Fruit fly (Drosophila melanogaster) whole organism, embryonic: ENCODE results near the gene RpL23A.

Experiments used
- Ada2b ChIP-seq: fragments of 200-800 bp; sonication (Bioruptor generic); IDR thresholded peaks from 2 replicates; pipeline ENCODE4 v1.3.6; 2022; ENCODE audit warnings: missing biosample characterization, missing genetic modification characterization
- Atf3 ChIP-seq: fragments of 200-800 bp; sonication (Bioruptor generic); optimal IDR thresholded peaks from 3 replicates; lab custom pipeline; 2016; ENCODE audit warnings: missing biosample characterization, missing genetic modification characterization
- CG12104 ChIP-seq: fragments of 200-800 bp; sonication (Bioruptor generic); optimal IDR thresholded peaks from 3 replicates; lab custom pipeline; 2016; ENCODE audit warnings: missing biosample characterization, missing genetic modification characterization
- CG1233 ChIP-seq: fragments of 200-800 bp; sonication (Bioruptor generic); optimal IDR thresholded peaks from 4 replicates; lab custom pipeline; 2018; ENCODE audit warnings: missing biosample characterization, mild to moderate bottlenecking, missing genetic modification characterization
- CG13296 ChIP-seq: fragments of 200-800 bp; sonication (Bioruptor generic); optimal IDR thresholded peaks from 3 replicates; lab custom pipeline; 2018; ENCODE audit warnings: missing biosample characterization, mild to moderate bottlenecking, missing genetic modification characterization
- CG1647 ChIP-seq: fragments of 200-800 bp; sonication (Bioruptor generic); optimal IDR thresholded peaks from 3 replicates; lab custom pipeline; 2016; ENCODE audit warnings: missing biosample characterization, missing genetic modification characterization
- CG18599 ChIP-seq: fragments of 200-800 bp; sonication (Bioruptor generic); optimal IDR thresholded peaks from 3 replicates; lab custom pipeline; 2017; ENCODE audit warnings: missing biosample characterization, missing genetic modification characterization, mild to moderate bottlenecking, moderate library complexity, missing genetic modification reagents
- CG2129 ChIP-seq: fragments of 200-800 bp; sonication (Bioruptor generic); IDR thresholded peaks from 2 replicates; pipeline ENCODE4 v1.3.6; 2022; ENCODE audit warnings: missing biosample characterization, missing genetic modification characterization; ENCODE audit not compliant: partially characterized antibody
- CG2712 ChIP-seq: fragments of 200-800 bp; optimal IDR thresholded peaks from 3 replicates; lab custom pipeline; 2019; ENCODE audit warnings: missing biosample characterization, mild to moderate bottlenecking, missing genetic modification characterization, moderate library complexity
- CG30403 ChIP-seq: fragments of 200-800 bp; sonication (Bioruptor generic); optimal IDR thresholded peaks from 3 replicates; lab custom pipeline; 2016; ENCODE audit warnings: missing biosample characterization, missing genetic modification characterization
- CG31365 ChIP-seq: fragments of 200-800 bp; sonication (Bioruptor generic); optimal IDR thresholded peaks from 2 replicates; lab custom pipeline; 2018; ENCODE audit warnings: missing biosample characterization, mild to moderate bottlenecking, missing genetic modification characterization
- CG3407 ChIP-seq: fragments of 200-800 bp; sonication (Bioruptor generic); optimal IDR thresholded peaks from 2 replicates; lab custom pipeline; 2018; ENCODE audit warnings: missing biosample characterization, mild to moderate bottlenecking, missing genetic modification characterization
- CG3838 ChIP-seq: fragments of 200-800 bp; sonication (Bioruptor generic); optimal IDR thresholded peaks from 3 replicates; lab custom pipeline; 2016; ENCODE audit warnings: missing biosample characterization, missing genetic modification characterization
- CG4707 ChIP-seq: fragments of 200-800 bp; sonication (Bioruptor generic); optimal IDR thresholded peaks from 2 replicates; lab custom pipeline; 2018; ENCODE audit warnings: missing biosample characterization, mild to moderate bottlenecking, missing genetic modification characterization, moderate library complexity
- CG5180 ChIP-seq: fragments of 200-800 bp; sonication (Bioruptor generic); optimal IDR thresholded peaks from 3 replicates; lab custom pipeline; 2017; ENCODE audit warnings: missing biosample characterization, missing genetic modification characterization, mild to moderate bottlenecking, moderate library complexity, missing genetic modification reagents
- CG6654 ChIP-seq: fragments of 200-800 bp; sonication (Bioruptor generic); optimal IDR thresholded peaks from 2 replicates; lab custom pipeline; 2017; ENCODE audit warnings: missing biosample characterization, mild to moderate bottlenecking, missing genetic modification characterization
- CG6854 ChIP-seq: fragments of 200-800 bp; sonication (Bioruptor generic); optimal IDR thresholded peaks from 3 replicates; lab custom pipeline; 2017; ENCODE audit warnings: missing biosample characterization, mild to moderate bottlenecking, missing genetic modification characterization
- CG8290 ChIP-seq, 3 experiments: fragments of 200-800 bp; sonication (Bioruptor generic); optimal IDR thresholded peaks; 2 replicates each; lab custom pipeline; 2016 to 2019; ENCODE audit warnings: missing biosample characterization in 3 of 3, missing genetic modification characterization in 3 of 3, mild to moderate bottlenecking in 2 of 3, moderate library complexity in 1 of 3
- CG8765 ChIP-seq: fragments of 200-800 bp; sonication (Bioruptor generic); IDR thresholded peaks from 2 replicates; pipeline ENCODE4 v1.3.6; 2022; ENCODE audit warnings: missing biosample characterization, missing genetic modification characterization
- CG8924 ChIP-seq: fragments of 200-800 bp; optimal IDR thresholded peaks from 3 replicates; lab custom pipeline; 2019; ENCODE audit warnings: missing biosample characterization, mild to moderate bottlenecking, missing genetic modification characterization, moderate library complexity
- CG9215 ChIP-seq: fragments of 200-800 bp; sonication (Bioruptor generic); IDR thresholded peaks from 2 replicates; pipeline ENCODE4 v1.3.6; 2022; ENCODE audit warnings: missing biosample characterization, missing genetic modification characterization
- CG9437 ChIP-seq: fragments of 200-800 bp; sonication (Bioruptor generic); optimal IDR thresholded peaks from 2 replicates; lab custom pipeline; 2018; ENCODE audit warnings: missing biosample characterization, mild to moderate bottlenecking, missing genetic modification characterization
- CG9727 ChIP-seq: fragments of 200-800 bp; sonication (Bioruptor generic); optimal IDR thresholded peaks from 3 replicates; lab custom pipeline; 2017; ENCODE audit warnings: missing biosample characterization, mild to moderate bottlenecking, missing genetic modification characterization
- CG9932 ChIP-seq: fragments of 200-800 bp; sonication (Bioruptor generic); IDR thresholded peaks from 2 replicates; pipeline ENCODE4 v1.3.6; 2022; ENCODE audit warnings: missing biosample characterization, missing genetic modification characterization
- Chrac-16 ChIP-seq: fragments of 200-800 bp; sonication (Bioruptor generic); optimal IDR thresholded peaks from 3 replicates; lab custom pipeline; 2016; ENCODE audit warnings: missing biosample characterization, missing genetic modification characterization
- D19A ChIP-seq: fragments of 200-800 bp; optimal IDR thresholded peaks from 3 replicates; lab custom pipeline; 2019; ENCODE audit warnings: missing biosample characterization, mild to moderate bottlenecking, missing genetic modification characterization, moderate library complexity
- ERR ChIP-seq: fragments of 200-800 bp; sonication (Bioruptor generic); optimal IDR thresholded peaks from 2 replicates; lab custom pipeline; 2016; ENCODE audit warnings: missing biosample characterization, missing genetic modification characterization
- Fer2 ChIP-seq: fragments of 200-800 bp; sonication (Bioruptor generic); optimal IDR thresholded peaks from 2 replicates; lab custom pipeline; 2018; ENCODE audit warnings: missing biosample characterization, mild to moderate bottlenecking, missing genetic modification characterization, moderate library complexity
- Fer3 ChIP-seq: fragments of 200-800 bp; sonication (Bioruptor generic); optimal IDR thresholded peaks from 2 replicates; lab custom pipeline; 2018; ENCODE audit warnings: missing biosample characterization, mild to moderate bottlenecking, missing genetic modification characterization, moderate library complexity
- HmgZ ChIP-seq: fragments of 200-800 bp; sonication (Bioruptor generic); optimal IDR thresholded peaks from 2 replicates; lab custom pipeline; 2018; ENCODE audit warnings: missing biosample characterization, mild to moderate bottlenecking, missing genetic modification characterization
- Kr ChIP-seq: fragments of 200-800 bp; sonication (Bioruptor generic); optimal IDR thresholded peaks from 2 replicates; lab custom pipeline; 2017; ENCODE audit warnings: missing biosample characterization, mild to moderate bottlenecking, missing genetic modification characterization
- NC2β ChIP-seq: fragments of 200-800 bp; sonication (Bioruptor generic); optimal IDR thresholded peaks from 2 replicates; lab custom pipeline; 2016; ENCODE audit warnings: missing biosample characterization, missing genetic modification characterization
- NFAT ChIP-seq: fragments of 200-800 bp; sonication (Bioruptor generic); IDR thresholded peaks from 2 replicates; pipeline ENCODE4 v1.3.6; 2022; ENCODE audit warnings: missing biosample characterization, missing genetic modification characterization
- Pdp1 ChIP-seq, 2 experiments: fragments of 200-800 bp; sonication (Bioruptor generic); optimal IDR thresholded peaks; 3 replicates each; lab custom pipeline; 2016; ENCODE audit warnings: missing biosample characterization in 2 of 2, missing genetic modification characterization in 2 of 2, mild to moderate bottlenecking in 1 of 2, moderate library complexity in 1 of 2
- Side ChIP-seq: fragments of 200-800 bp; sonication (Bioruptor generic); optimal IDR thresholded peaks from 2 replicates; lab custom pipeline; 2016; ENCODE audit warnings: missing biosample characterization, missing genetic modification characterization
- Sry-β ChIP-seq: fragments of 200-800 bp; sonication (Bioruptor generic); optimal IDR thresholded peaks from 2 replicates; lab custom pipeline; 2018; ENCODE audit warnings: missing biosample characterization, mild to moderate bottlenecking, missing genetic modification characterization, moderate library complexity
- ash1 ChIP-seq: fragments of 200-800 bp; sonication (Bioruptor generic); optimal IDR thresholded peaks from 2 replicates; lab custom pipeline; 2018; ENCODE audit warnings: missing biosample characterization, mild to moderate bottlenecking, missing genetic modification characterization
- ato ChIP-seq: fragments of 200-800 bp; sonication (Bioruptor generic); IDR thresholded peaks from 2 replicates; pipeline ENCODE4 v1.3.6; 2022; ENCODE audit warnings: missing biosample characterization, missing genetic modification characterization; ENCODE audit not compliant: partially characterized antibody
- az2 ChIP-seq: fragments of 200-800 bp; sonication (Bioruptor generic); optimal IDR thresholded peaks from 3 replicates; lab custom pipeline; 2016; ENCODE audit warnings: missing biosample characterization, missing genetic modification characterization
- cg ChIP-seq: fragments of 200-800 bp; sonication (Bioruptor generic); optimal IDR thresholded peaks from 3 replicates; lab custom pipeline; 2019; ENCODE audit warnings: missing biosample characterization, mild to moderate bottlenecking, missing genetic modification characterization, moderate library complexity
- dmrt99B ChIP-seq: fragments of 200-800 bp; sonication (Bioruptor generic); optimal IDR thresholded peaks from 2 replicates; lab custom pipeline; 2018; ENCODE audit warnings: missing biosample characterization, mild to moderate bottlenecking, missing genetic modification characterization, moderate library complexity
- gem ChIP-seq: fragments of 200-800 bp; sonication (Bioruptor generic); optimal IDR thresholded peaks from 2 replicates; lab custom pipeline; 2019; ENCODE audit warnings: missing biosample characterization, mild to moderate bottlenecking, missing genetic modification characterization, moderate library complexity
- hth ChIP-seq: fragments of >200 bp; optimal IDR thresholded peaks from 2 replicates; lab custom pipeline; 2017; ENCODE audit warnings: inconsistent platforms
- inv ChIP-seq: fragments of 200-800 bp; sonication (Bioruptor generic); IDR thresholded peaks from 2 replicates; pipeline ENCODE4 v1.3.6; 2022; ENCODE audit warnings: missing biosample characterization, missing genetic modification characterization; ENCODE audit not compliant: partially characterized antibody
- peb ChIP-seq: fragments of 200-800 bp; sonication (Bioruptor generic); IDR thresholded peaks from 2 replicates; pipeline ENCODE4 v1.3.6; 2022; ENCODE audit warnings: missing biosample characterization, missing genetic modification characterization
- ranshi ChIP-seq: fragments of 200-800 bp; sonication (Bioruptor generic); IDR thresholded peaks from 2 replicates; pipeline ENCODE4 v1.3.6; 2022; ENCODE audit warnings: missing biosample characterization, missing genetic modification characterization
- repo ChIP-seq: fragments of 200-800 bp; sonication (Bioruptor generic); optimal IDR thresholded peaks from 2 replicates; lab custom pipeline; 2016; ENCODE audit warnings: missing biosample characterization, missing genetic modification characterization
- sima ChIP-seq: fragments of 200-800 bp; sonication (Bioruptor generic); optimal IDR thresholded peaks from 2 replicates; lab custom pipeline; 2016; ENCODE audit warnings: missing biosample characterization, missing genetic modification characterization
- stc ChIP-seq: fragments of 200-800 bp; sonication (Bioruptor generic); IDR thresholded peaks from 2 replicates; pipeline ENCODE4 v1.3.6; 2022; ENCODE audit warnings: missing biosample characterization, missing genetic modification characterization
- tup ChIP-seq: fragments of 200-800 bp; sonication (Bioruptor generic); optimal IDR thresholded peaks from 2 replicates; lab custom pipeline; 2016; ENCODE audit warnings: missing biosample characterization, mild to moderate bottlenecking, missing genetic modification characterization, moderate library complexity

RpL23A gene

DNA sequence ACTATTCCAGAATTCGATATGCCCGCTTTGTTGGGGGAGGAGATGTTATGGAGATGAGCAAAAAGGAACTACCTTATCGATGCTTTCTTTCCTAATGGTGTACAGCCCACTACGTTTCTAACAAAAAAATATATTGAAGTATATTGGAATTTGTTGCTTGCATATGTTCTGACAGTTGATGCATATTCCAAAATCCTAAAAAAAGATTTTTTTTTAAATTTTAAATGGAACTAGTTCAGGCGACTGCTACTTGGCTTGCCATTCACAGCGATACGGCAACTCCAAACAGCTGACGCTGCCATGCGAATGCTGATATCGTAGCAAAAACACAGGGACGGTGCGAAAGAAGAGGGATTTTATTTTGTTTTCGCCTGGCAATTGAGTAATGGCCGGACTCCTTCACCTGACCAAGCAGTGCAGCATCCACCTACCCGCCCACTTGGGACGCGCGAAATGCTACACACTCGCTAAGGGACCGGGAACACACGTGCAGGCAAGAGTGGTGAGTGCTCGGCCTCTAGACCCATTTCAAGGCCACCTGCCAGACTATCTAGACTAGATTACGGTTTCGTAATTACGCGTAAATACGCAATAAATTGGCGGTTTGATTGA is 50.2 kb downstream of the RpL23A start, which contains the start of the genes CG13926, ABCB7 and CG33230 (continued):
- TF ChIP-seq CG12104 (GFP tag; lab: Kevin White, UChicago) (no peak), tup (no peak), peb (no peak), CG5180 (GFP tag; lab: Kevin White, UChicago) (no peak), Ada2b (GFP tag; lab: Robert Waterston, UW) (no peak), Kr (GFP tag; lab: Kevin White, UChicago) (no peak), CG9215 (no peak), HmgZ (no peak), Sry-β (GFP tag; lab: Kevin White, UChicago) (peak; percentile 93), CG1647 (no peak), CG8924 (tag; lab: Kevin White, UChicago) (peak; percentile 4), Fer2 (no peak), CG9727 (GFP tag; lab: Kevin White, UChicago) (peak; percentile 29), CG30403 (GFP tag; lab: Kevin White, UChicago) (peak; percentile 57), CG4707 (GFP tag; lab: Kevin White, UChicago) (no peak), CG2712 (tag; lab: Kevin White, UChicago) (no peak), dmrt99B (tag; lab: Kevin White, UChicago) (no peak), CG3407 (GFP tag; lab: Kevin White, UChicago) (no peak), ranshi (GFP tag; lab: Robert Waterston, UW) (no peak), Pdp1 (GFP tag; optimal IDR thresholded peaks at IDR 0.05; lab: Kevin White, UChicago) (peak; percentile 39 to 77), CG8290 (GFP tag; optimal IDR thresholded peaks at IDR 0.05; lab: Kevin White, UChicago) (no peak), CG8290 (tag; optimal IDR thresholded peaks at IDR 0.05; lab: Kevin White, UChicago) (no peak), Atf3 (GFP tag; lab: Kevin White, UChicago) (no peak), ato (GFP tag; lab: Robert Waterston, UW) (no peak), NC2β (GFP tag; lab: Kevin White, UChicago) (no peak), ERR (GFP tag; lab: Kevin White, UChicago) (no peak), CG8765 (GFP tag; lab: Robert Waterston, UW) (no peak), repo (no peak), CG31365 (tag; lab: Kevin White, UChicago) (no peak), CG2129 (GFP tag; lab: Robert Waterston, UW) (no peak; the same call in 1 of the 2 replicates), sima (GFP tag; lab: Kevin White, UChicago) (no peak), CG1233 (GFP tag; lab: Kevin White, UChicago) (no peak), CG9932 (GFP tag; lab: Robert Waterston, UW) (peak; percentile 53; the same call in 1 of the 2 replicates), stc (GFP tag; lab: Robert Waterston, UW) (no peak), CG18599 (GFP tag; lab: Kevin White, UChicago) (peak; percentile 61), CG9437 (peak; percentile 21), az2 (GFP tag; lab: Kevin White, UChicago) (peak; percentile 8), CG6854 (GFP tag; lab: Kevin White, UChicago) (no peak), NFAT (no peak), Fer3 (tag; lab: Kevin White, UChicago) (peak; percentile 5), gem (tag; lab: Kevin White, UChicago) (no peak), CG3838 (GFP tag; lab: Kevin White, UChicago) (no peak), CG6654 (GFP tag; lab: Kevin White, UChicago) (no peak), CG13296 (GFP tag; lab: Kevin White, UChicago) (no peak), ash1 (GFP tag; lab: Kevin White, UChicago) (no peak), inv (GFP tag; lab: Robert Waterston, UW) (peak; percentile 20; the same call in 1 of the 2 replicates), hth (lab: Kevin White, UChicago) (no peak), Chrac-16 (GFP tag; lab: Kevin White, UChicago) (no peak), D19A (tag; lab: Kevin White, UChicago) (no peak), cg (GFP tag; lab: Kevin White, UChicago) (no peak), Side (GFP tag; lab: Kevin White, UChicago) (no peak)
